Fruit fly (Drosophila melanogaster): ENCODE results near the gene CG15219.

The CG15219 gene

dm6 chr2L:22144127-22144526, 38.8 kb upstream of the CG15219 start:
- TF ChIP-seq br (GFP tag; optimal IDR thresholded peaks at IDR 0.05) (no peak), Rel (GFP tag; optimal IDR thresholded peaks at IDR 0.05) (no peak), Rel (tag; optimal IDR thresholded peaks at IDR 0.05) (no peak), Mio (GFP tag; optimal IDR thresholded peaks at IDR 0.05) (no peak), CG9705 (GFP tag; optimal IDR thresholded peaks at IDR 0.05) (no peak), tai (GFP tag; optimal IDR thresholded peaks at IDR 0.05) (no peak), psq (GFP tag; optimal IDR thresholded peaks at IDR 0.05) (no peak), Dif (GFP tag; optimal IDR thresholded peaks at IDR 0.05; ENCODE audit: partially characterized antibody) (no peak), foxo (GFP tag; optimal IDR thresholded peaks at IDR 0.05) (no peak), Vsx2 (GFP tag; optimal IDR thresholded peaks at IDR 0.05; ENCODE audit: partially characterized antibody) (no peak), Abd-B (GFP tag; optimal IDR thresholded peaks at IDR 0.05) (no peak), sage (GFP tag; optimal IDR thresholded peaks at IDR 0.05) (no peak), dsf (GFP tag; optimal IDR thresholded peaks at IDR 0.05; ENCODE audit: borderline replicate concordance) (no peak), fru (GFP tag; optimal IDR thresholded peaks at IDR 0.05) (no peak), OdsH (GFP tag; optimal IDR thresholded peaks at IDR 0.05) (no peak)

- TF ChIP-seq woc (GFP tag; optimal IDR thresholded peaks at IDR 0.05) (no peak), sv (GFP tag; optimal IDR thresholded peaks at IDR 0.05) (no peak), sage (GFP tag; optimal IDR thresholded peaks at IDR 0.05) (no peak)
These were observed 37.4 kb upstream of the CG15219 start for dm6 chr2L:22142696-22143176.

dm6 chr2L:22139960-22140359, 34.6 kb upstream of the CG15219 start:
- TF ChIP-seq woc (GFP tag; optimal IDR thresholded peaks at IDR 0.05): no peak
- no peak for TF ChIP-seq h (GFP tag; optimal IDR thresholded peaks at IDR 0.05)
- no peak for TF ChIP-seq HLH106 (tag; optimal IDR thresholded peaks at IDR 0.05)
- TF ChIP-seq Mio (GFP tag; optimal IDR thresholded peaks at IDR 0.05): no peak
- no peak for TF ChIP-seq br (GFP tag; optimal IDR thresholded peaks at IDR 0.05)
- TF ChIP-seq rgr (GFP tag; optimal IDR thresholded peaks at IDR 0.05): no peak
- no peak for TF ChIP-seq tai (GFP tag; optimal IDR thresholded peaks at IDR 0.05)
- no peak for TF ChIP-seq foxo (GFP tag; optimal IDR thresholded peaks at IDR 0.05)
- no peak for TF ChIP-seq usp (GFP tag; optimal IDR thresholded peaks at IDR 0.05)
- TF ChIP-seq N (GFP tag; optimal IDR thresholded peaks at IDR 0.05): no peak
- TF ChIP-seq Abd-B (GFP tag; optimal IDR thresholded peaks at IDR 0.05): no peak
- TF ChIP-seq dl (GFP tag; optimal IDR thresholded peaks at IDR 0.05; ENCODE audit: insufficient read depth in 1 of 2, partially characterized antibody in 2 of 2): no peak
- TF ChIP-seq Sp1 (GFP tag; optimal IDR thresholded peaks at IDR 0.05): no peak
- TF ChIP-seq Myc (optimal IDR thresholded peaks at IDR 0.05): no peak
- no peak for TF ChIP-seq Rel (GFP tag; optimal IDR thresholded peaks at IDR 0.05)
- TF ChIP-seq Rel (tag; optimal IDR thresholded peaks at IDR 0.05): no peak
- no peak for TF ChIP-seq ey (GFP tag; optimal IDR thresholded peaks at IDR 0.05)

- no peak for TF ChIP-seq tai (GFP tag; optimal IDR thresholded peaks at IDR 0.05)
- peak; percentile 29 for TF ChIP-seq br (GFP tag; optimal IDR thresholded peaks at IDR 0.05)
These were observed 34.0 kb upstream of the CG15219 start for dm6 chr2L:22139354-22139753.

- TF ChIP-seq Rel (GFP tag; optimal IDR thresholded peaks at IDR 0.05) (peak; percentile 15), Rel (tag; optimal IDR thresholded peaks at IDR 0.05) (no peak), usp (GFP tag; optimal IDR thresholded peaks at IDR 0.05) (no peak), fru (GFP tag; optimal IDR thresholded peaks at IDR 0.05) (no peak), woc (GFP tag; optimal IDR thresholded peaks at IDR 0.05) (peak; percentile 25), Mio (GFP tag; optimal IDR thresholded peaks at IDR 0.05) (no peak), HLH106 (tag; optimal IDR thresholded peaks at IDR 0.05) (no peak), dsf (GFP tag; optimal IDR thresholded peaks at IDR 0.05; ENCODE audit: borderline replicate concordance) (no peak), Vsx2 (GFP tag; optimal IDR thresholded peaks at IDR 0.05; ENCODE audit: partially characterized antibody) (peak; percentile 68), sage (GFP tag; optimal IDR thresholded peaks at IDR 0.05) (no peak), Hr83 (GFP tag; optimal IDR thresholded peaks at IDR 0.05; ENCODE audit: poor library complexity, severe bottlenecking) (peak; percentile 33), Dif (GFP tag; optimal IDR thresholded peaks at IDR 0.05; ENCODE audit: partially characterized antibody) (peak; percentile 79), CrebA (GFP tag; optimal IDR thresholded peaks at IDR 0.05; ENCODE audit: borderline replicate concordance) (peak; percentile 88), rgr (GFP tag; optimal IDR thresholded peaks at IDR 0.05) (peak; percentile 4), tai (GFP tag; optimal IDR thresholded peaks at IDR 0.05) (no peak), Dfd (GFP tag; optimal IDR thresholded peaks at IDR 0.05) (no peak), CG32264 (GFP tag; optimal IDR thresholded peaks at IDR 0.05) (no peak), br (GFP tag; optimal IDR thresholded peaks at IDR 0.05) (no peak), dmrt93B (GFP tag; optimal IDR thresholded peaks at IDR 0.05) (no peak), dl (GFP tag; optimal IDR thresholded peaks at IDR 0.05; ENCODE audit: insufficient read depth in 1 of 2, partially characterized antibody in 2 of 2) (peak; percentile 58 to 79), Hnf4 (GFP tag; optimal IDR thresholded peaks at IDR 0.05) (no peak), ey (GFP tag; optimal IDR thresholded peaks at IDR 0.05) (no peak), jim (GFP tag; optimal IDR thresholded peaks at IDR 0.05) (no peak), Myc (optimal IDR thresholded peaks at IDR 0.05) (no peak), Sp1 (GFP tag; optimal IDR thresholded peaks at IDR 0.05) (no peak), OdsH (GFP tag; optimal IDR thresholded peaks at IDR 0.05) (no peak), brk (GFP tag; optimal IDR thresholded peaks at IDR 0.05) (peak; percentile 34), psq (GFP tag; optimal IDR thresholded peaks at IDR 0.05) (peak; percentile 20)
These were observed 28.9 kb upstream of the CG15219 start for dm6 chr2L:22134091-22134730.
